Worm (Caenorhabditis elegans) whole organism, L4 larva: ENCODE results near the gene F09E10.6.

ENCODE experiments used
- F26F4.8 ChIP-seq: fragments of 200-800 bp; sonication (Bioruptor generic); conservative IDR thresholded peaks from 2 replicates; pipeline ENCODE4 v1.3.6; 2022; ENCODE audit warnings: missing genetic modification characterization, missing compliant biosample characterization
- T20F7.1 ChIP-seq: fragments of 200-800 bp; sonication (Bioruptor generic); optimal IDR thresholded peaks from 2 replicates; lab custom pipeline; 2018; ENCODE audit warnings: mild to moderate bottlenecking, missing genetic modification characterization, missing compliant biosample characterization
- Y5F2A.4 ChIP-seq: fragments of 200-800 bp; sonication (Bioruptor generic); optimal IDR thresholded peaks from 2 replicates; lab custom pipeline; 2018; ENCODE audit warnings: mild to moderate bottlenecking, missing genetic modification characterization, missing compliant biosample characterization
- ZK337.2 ChIP-seq: fragments of 200-800 bp; sonication (Bioruptor generic); IDR thresholded peaks from 2 replicates; pipeline ENCODE4 v1.3.6; 2022; ENCODE audit warnings: missing genetic modification reagents, missing genetic modification characterization, missing compliant biosample characterization
- aha-1 ChIP-seq: fragments of 150-350 bp; peaks from one replicate; lab custom pipeline; 2014; ENCODE audit warnings: missing biosample characterization, missing genetic modification characterization
- ceh-20 ChIP-seq: fragments of 200-800 bp; sonication (Bioruptor generic); IDR thresholded peaks from 2 replicates; pipeline ENCODE4 v1.3.6; 2022; ENCODE audit warnings: missing genetic modification reagents, missing genetic modification characterization, missing compliant biosample characterization
- ceh-28 ChIP-seq: fragments of 150-350 bp; optimal IDR thresholded peaks from 2 replicates; lab custom pipeline; 2014; ENCODE audit warnings: missing biosample characterization, missing genetic modification reagents, missing genetic modification characterization
- ceh-44 ChIP-seq: fragments of 200-800 bp; sonication (Bioruptor generic); IDR thresholded peaks from 2 replicates; pipeline ENCODE4 v1.3.6; 2022; ENCODE audit warnings: missing genetic modification reagents, missing genetic modification characterization, missing compliant biosample characterization
- daf-16 ChIP-seq, 3 experiments: sonication (generic microtip); optimal IDR thresholded peaks; 2 replicates each; lab custom pipeline; 2016 to 2017; ENCODE audit warnings: missing genetic modification characterization in 3 of 3, missing genetic modification reagents in 3 of 3, mild to moderate bottlenecking in 2 of 3, missing compliant biosample characterization in 2 of 3, missing biosample characterization in 1 of 3, moderate library complexity in 1 of 3
- daf-19 ChIP-seq: fragments of 200-800 bp; sonication (Bioruptor generic); conservative IDR thresholded peaks from 2 replicates; pipeline ENCODE4 v1.3.6; 2022; ENCODE audit warnings: missing genetic modification characterization, missing compliant biosample characterization
- dmd-6 ChIP-seq: fragments of 200-800 bp; sonication (Bioruptor generic); IDR thresholded peaks from 2 replicates; pipeline ENCODE4 v1.3.6; 2022; ENCODE audit warnings: missing genetic modification reagents, missing genetic modification characterization, missing compliant biosample characterization
- dve-1 ChIP-seq: sonication (generic microtip); optimal IDR thresholded peaks from 2 replicates; lab custom pipeline; 2017; ENCODE audit warnings: antibody characterized with exemption, mild to moderate bottlenecking, missing genetic modification characterization, missing compliant biosample characterization; ENCODE audit not compliant: insufficient read depth
- egl-27 ChIP-seq: sonication (generic microtip); optimal IDR thresholded peaks from 3 replicates; lab custom pipeline; 2017; ENCODE audit warnings: missing biosample characterization, missing genetic modification reagents, missing genetic modification characterization
- egl-43 ChIP-seq: fragments of 200-800 bp; sonication (Bioruptor generic); IDR thresholded peaks from 2 replicates; pipeline ENCODE4 v1.3.6; 2022; ENCODE audit warnings: missing genetic modification reagents, missing genetic modification characterization, missing compliant biosample characterization
- hlh-11 ChIP-seq: fragments of 200-800 bp; sonication (Bioruptor generic); optimal IDR thresholded peaks from 2 replicates; lab custom pipeline; 2018; ENCODE audit warnings: mild to moderate bottlenecking, missing genetic modification characterization, missing compliant biosample characterization
- hlh-30 ChIP-seq: sonication (generic microtip); optimal IDR thresholded peaks from 2 replicates; lab custom pipeline; 2017; ENCODE audit warnings: antibody characterized with exemption, mild to moderate bottlenecking, missing genetic modification characterization, missing compliant biosample characterization; ENCODE audit not compliant: insufficient read depth
- lin-1 ChIP-seq: fragments of 200-800 bp; sonication (Bioruptor generic); IDR thresholded peaks from 2 replicates; pipeline ENCODE4 v1.3.6; 2022; ENCODE audit warnings: missing genetic modification reagents, missing genetic modification characterization, missing compliant biosample characterization
- lin-39 ChIP-seq: fragments of 150-350 bp; optimal IDR thresholded peaks from 2 replicates; lab custom pipeline; 2014; ENCODE audit warnings: missing biosample characterization, missing genetic modification reagents, missing genetic modification characterization
- madf-5 ChIP-seq, 2 experiments: fragments of 200-800 bp; sonication (Bioruptor generic); IDR thresholded peaks; 2 replicates each; pipeline ENCODE4 v1.3.6; 2022; ENCODE audit warnings: missing compliant biosample characterization in 2 of 2, missing genetic modification characterization in 2 of 2
- mdt-29 ChIP-seq: fragments of 200-800 bp; sonication (Bioruptor generic); IDR thresholded peaks from 2 replicates; pipeline ENCODE4 v1.3.6; 2022; ENCODE audit warnings: missing genetic modification reagents, missing genetic modification characterization, missing compliant biosample characterization
- nhr-10 ChIP-seq: fragments of 150-350 bp; optimal IDR thresholded peaks from 2 replicates; lab custom pipeline; 2014; ENCODE audit warnings: missing biosample characterization, missing genetic modification characterization
- nhr-11 ChIP-seq: fragments of 150-350 bp; optimal IDR thresholded peaks from 2 replicates; lab custom pipeline; 2014; ENCODE audit warnings: missing biosample characterization, missing genetic modification characterization
- nhr-28 ChIP-seq: fragments of 150-350 bp; optimal IDR thresholded peaks from 2 replicates; lab custom pipeline; 2014; ENCODE audit warnings: missing biosample characterization, missing genetic modification characterization
- nhr-76 ChIP-seq: fragments of 150-350 bp; optimal IDR thresholded peaks from 2 replicates; lab custom pipeline; 2014; ENCODE audit warnings: missing biosample characterization, missing genetic modification characterization
- nhr-77 ChIP-seq: fragments of 150-350 bp; optimal IDR thresholded peaks from 2 replicates; lab custom pipeline; 2014; ENCODE audit warnings: missing biosample characterization, missing genetic modification characterization
- php-3 ChIP-seq: fragments of 200-800 bp; sonication (Bioruptor generic); IDR thresholded peaks from 2 replicates; pipeline ENCODE4 v1.3.6; 2022; ENCODE audit warnings: missing genetic modification reagents, missing genetic modification characterization, missing compliant biosample characterization
- pqm-1 ChIP-seq: sonication (generic microtip); optimal IDR thresholded peaks from 2 replicates; lab custom pipeline; 2017; ENCODE audit warnings: missing biosample characterization, missing genetic modification characterization
- saeg-2 ChIP-seq: fragments of 200-800 bp; sonication (Bioruptor generic); IDR thresholded peaks from 2 replicates; pipeline ENCODE4 v1.3.6; 2022; ENCODE audit warnings: missing genetic modification reagents, missing genetic modification characterization, missing compliant biosample characterization
- sdz-12 ChIP-seq: fragments of 200-800 bp; sonication (Bioruptor generic); optimal IDR thresholded peaks from 2 replicates; lab custom pipeline; 2018; ENCODE audit warnings: mild to moderate bottlenecking, missing genetic modification characterization, missing compliant biosample characterization
- set-16 ChIP-seq: fragments of 200-800 bp; sonication (Bioruptor generic); IDR thresholded peaks from 2 replicates; pipeline ENCODE4 v1.3.6; 2022; ENCODE audit warnings: missing genetic modification reagents, missing genetic modification characterization, missing compliant biosample characterization
- skn-1 ChIP-seq: fragments of 150-350 bp; optimal IDR thresholded peaks from 2 replicates; lab custom pipeline; 2014; ENCODE audit warnings: missing biosample characterization, missing genetic modification characterization
- spr-3 ChIP-seq: fragments of 200-800 bp; sonication (Bioruptor generic); optimal IDR thresholded peaks from 2 replicates; lab custom pipeline; 2018; ENCODE audit warnings: mild to moderate bottlenecking, missing genetic modification characterization, missing compliant biosample characterization
- unc-39 ChIP-seq: sonication (generic microtip); optimal IDR thresholded peaks from 2 replicates; lab custom pipeline; 2017; ENCODE audit warnings: missing biosample characterization, missing genetic modification characterization
- unc-62 ChIP-seq, 3 experiments: fragments of 150-350 bp in 1 of 3; sonication (generic microtip); optimal IDR thresholded peaks in 2 of 3; peaks in 1 of 3; 1 replicate in 1 of 3; 2 replicates in 2 of 3; lab custom pipeline; 2014 to 2017; ENCODE audit warnings: missing biosample characterization in 3 of 3, missing genetic modification characterization in 3 of 3, missing genetic modification reagents in 3 of 3, missing genotype in 1 of 3
- vab-7 ChIP-seq: fragments of 200-800 bp; sonication (Bioruptor generic); IDR thresholded peaks from 2 replicates; pipeline ENCODE4 v1.3.6; 2022; ENCODE audit warnings: missing genetic modification reagents, missing genetic modification characterization, missing compliant biosample characterization

The F09E10.6 gene

ce11 chrX:1543432-1543831, 46.0 kb upstream of the F09E10.6 start:
- TF ChIP-seq hlh-11 (tag; lab: Kevin White, UChicago) (peak; percentile 18), skn-1 (tag; lab: Kevin White, UChicago) (no peak), egl-27 (no peak), nhr-28 (tag; lab: Kevin White, UChicago) (peak; percentile 19), aha-1 (tag; lab: Kevin White, UChicago) (peak; percentile 86), pqm-1 (tag; lab: Kevin White, UChicago) (peak; percentile 36)

DNA sequence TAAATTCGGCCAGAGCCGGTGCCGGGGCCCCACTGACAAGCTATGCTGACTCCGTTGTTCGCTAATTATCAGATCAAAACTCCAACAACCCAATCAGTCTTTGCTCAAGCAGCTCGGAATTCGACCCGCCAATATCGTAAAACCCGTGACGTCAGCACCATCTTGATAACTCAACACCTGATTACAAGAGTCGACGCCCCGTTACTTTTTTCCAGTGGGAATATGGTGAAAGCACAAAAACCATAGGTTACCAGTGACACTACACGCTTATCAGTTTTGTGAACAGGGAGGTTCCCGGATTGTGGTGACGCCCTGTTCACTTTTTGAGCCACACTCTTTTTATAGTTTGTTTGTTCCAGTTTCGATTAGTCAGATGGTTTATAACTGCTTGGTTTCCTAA, 43.6 kb upstream of the F09E10.6 start:
- TF ChIP-seq hlh-11 (tag; lab: Kevin White, UChicago), result peak; percentile 42
- TF ChIP-seq daf-16 (GFP tag; optimal IDR thresholded peaks at IDR 0.05; lab: Kevin White, UChicago), result no peak
- TF ChIP-seq daf-16 (tag; optimal IDR thresholded peaks at IDR 0.05; lab: Kevin White, UChicago), result peak; percentile 50
- TF ChIP-seq dmd-6 (GFP tag; lab: Robert Waterston, UW), result peak; percentile 91
- TF ChIP-seq lin-1, result peak; percentile 53; the same call in 1 of the 2 replicates
- peak; percentile 90 for TF ChIP-seq nhr-28 (tag; lab: Kevin White, UChicago)
- 0 out of 2 replicates have a peak, but pooled peaks have one; percentile 9 for TF ChIP-seq saeg-2 (GFP tag; lab: Robert Waterston, UW)
- TF ChIP-seq dve-1 (tag; lab: Kevin White, UChicago), result peak; percentile 58
- TF ChIP-seq pqm-1 (tag; lab: Kevin White, UChicago), result peak; percentile 78
- no peak for TF ChIP-seq nhr-76
- TF ChIP-seq ZK337.2 (GFP tag; lab: Robert Waterston, UW), result no peak
- TF ChIP-seq nhr-77, result peak; percentile 40
- TF ChIP-seq ceh-44 (GFP tag; lab: Robert Waterston, UW), result no peak
- TF ChIP-seq hlh-30 (tag; lab: Kevin White, UChicago), result peak; percentile 7
- TF ChIP-seq php-3, result 0 out of 2 replicates have a peak, but pooled peaks have one; percentile 25

DNA sequence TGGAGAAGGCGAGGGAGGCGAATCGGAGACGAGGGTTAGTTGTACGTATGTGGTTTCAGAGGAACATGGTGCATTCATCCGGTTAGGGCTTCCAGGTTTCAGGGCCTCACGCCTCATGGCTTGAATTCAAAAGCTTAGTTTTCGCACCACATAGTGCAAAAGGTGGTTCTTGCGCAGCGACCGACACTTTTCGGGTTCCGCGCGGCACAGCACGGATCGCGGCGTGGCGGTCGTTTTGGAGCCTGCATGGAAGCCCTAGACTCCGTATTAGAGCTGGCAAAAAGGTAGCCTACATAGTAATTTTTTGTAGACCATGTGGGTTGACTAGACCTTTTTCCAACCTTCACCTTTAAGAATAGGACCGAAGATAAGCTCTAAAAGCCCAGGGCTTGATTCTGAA, 41.3 kb upstream of the F09E10.6 start:
- TF ChIP-seq egl-43 (GFP tag; lab: Robert Waterston, UW) (no peak), set-16 (peak; percentile 47; the same call in 1 of the 2 replicates)

ce11 chrX:1536138-1536537, 38.7 kb upstream of the F09E10.6 start, which contains the start of gene K06A9.2:
TSS of gene K06A9.2 (plus strand) at chrX:1536366.
- TF ChIP-seq nhr-28 (tag; lab: Kevin White, UChicago), result peak; percentile 1
- no peak for TF ChIP-seq lin-39 (tag; lab: Kevin White, UChicago)
- no peak for TF ChIP-seq sdz-12 (GFP tag; lab: Kevin White, UChicago)
- no peak for TF ChIP-seq Y5F2A.4 (GFP tag; lab: Kevin White, UChicago)
- TF ChIP-seq spr-3 (GFP tag; lab: Kevin White, UChicago), result no peak
- TF ChIP-seq hlh-11 (tag; lab: Kevin White, UChicago), result peak; percentile 56
- TF ChIP-seq unc-39 (tag; lab: Kevin White, UChicago), result no peak
- no peak for TF ChIP-seq nhr-10 (tag; lab: Kevin White, UChicago)
- TF ChIP-seq T20F7.1 (GFP tag; lab: Kevin White, UChicago), result no peak
- TF ChIP-seq hlh-30 (tag; lab: Kevin White, UChicago), result peak; percentile 55
- no peak for TF ChIP-seq daf-19 (GFP tag; lab: Robert Waterston, UW)
- TF ChIP-seq F26F4.8 (GFP tag; lab: Robert Waterston, UW), result no peak
- TF ChIP-seq daf-16 (GFP tag; optimal IDR thresholded peaks at IDR 0.05; lab: Kevin White, UChicago), result peak in 1 of 2 experiments; percentile 76
- TF ChIP-seq daf-16 (tag; optimal IDR thresholded peaks at IDR 0.05; lab: Kevin White, UChicago), result no peak
- TF ChIP-seq mdt-29 (GFP tag; lab: Robert Waterston, UW), result no peak
- peak; percentile 85 for TF ChIP-seq nhr-11 (tag; lab: Kevin White, UChicago)

DNA sequence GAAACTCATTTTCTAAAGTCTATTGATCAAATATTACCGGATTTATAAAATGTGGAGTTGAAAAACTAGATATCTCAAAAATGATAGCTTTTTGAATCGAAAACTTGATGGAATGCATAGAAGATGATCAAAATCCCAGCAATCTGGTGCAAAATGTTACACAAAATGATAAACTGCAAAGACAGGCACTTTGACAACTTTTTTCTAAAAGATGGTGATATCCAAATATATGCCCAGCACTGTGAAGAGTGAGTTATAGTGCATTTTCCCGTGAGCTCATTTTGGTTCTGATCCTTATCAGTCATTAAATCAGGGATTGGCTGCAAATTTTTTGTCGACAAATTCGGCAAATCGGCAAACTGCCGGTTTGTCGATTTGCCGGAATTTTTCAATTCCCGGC, 37.8 kb upstream of the F09E10.6 start, which contains the start of gene K06A9.3:
Gene K06A9.3, minus strand, starts transcription at position 101 of the 400 bp plus-strand sequence.
- TF ChIP-seq nhr-10 (tag; lab: Kevin White, UChicago) (no peak), dmd-6 (GFP tag; lab: Robert Waterston, UW) (no peak), ceh-20 (GFP tag; lab: Robert Waterston, UW) (no peak), T20F7.1 (GFP tag; lab: Kevin White, UChicago) (no peak), ceh-28 (tag; lab: Kevin White, UChicago) (no peak), unc-62 (GFP tag; optimal IDR thresholded peaks at IDR 0.05 in 1 of 2; lab: Kevin White, UChicago) (no peak), unc-62 (tag; optimal IDR thresholded peaks at IDR 0.05; lab: Kevin White, UChicago) (no peak), madf-5 (GFP tag; IDR thresholded peaks at IDR 0.05; lab: Robert Waterston, UW) (no peak), lin-1 (no peak), vab-7 (GFP tag; lab: Robert Waterston, UW) (no peak)
